Fruit fly (Drosophila melanogaster): Measurements from ENCODE around the gene Gr10a.
A peak's percentile ranks its signal among the peaks of the same experiment; 100 is the strongest.

Gr10a gene

dm6 chrX:11393003-11393620 lies 24.1 kb downstream of the Gr10a start (continued):
- TF ChIP-seq Rfx (GFP tag; IDR thresholded peaks at IDR 0.05) (0 out of 2 replicates have a peak, but pooled peaks have one; percentile 55), HmgZ (tag; optimal IDR thresholded peaks at IDR 0.05) (peak; percentile 47), CG9727 (GFP tag; optimal IDR thresholded peaks at IDR 0.05) (no peak), CG10366 (GFP tag; IDR thresholded peaks at IDR 0.05) (no peak), Neu2 (GFP tag; optimal IDR thresholded peaks at IDR 0.05; ENCODE audit: borderline replicate concordance) (no peak), CG4282 (GFP tag; optimal IDR thresholded peaks at IDR 0.05) (no peak), CG8290 (GFP tag; optimal IDR thresholded peaks at IDR 0.05) (no peak), CG8290 (tag; optimal IDR thresholded peaks at IDR 0.05) (no peak), CG15514 (GFP tag; optimal IDR thresholded peaks at IDR 0.05) (no peak), CG1024 (GFP tag; IDR thresholded peaks at IDR 0.05) (no peak), NFAT (GFP tag; IDR thresholded peaks at IDR 0.05) (no peak), pb (GFP tag; optimal IDR thresholded peaks at IDR 0.05) (no peak), HmgD (GFP tag; optimal IDR thresholded peaks at IDR 0.05) (no peak), CG2202 (tag; optimal IDR thresholded peaks at IDR 0.05) (no peak), pfk (GFP tag; optimal IDR thresholded peaks at IDR 0.05) (no peak), Ada2b (GFP tag; IDR thresholded peaks at IDR 0.05) (peak; percentile 44; the same call in 1 of the 2 replicates), ewg (GFP tag; optimal IDR thresholded peaks at IDR 0.05) (no peak), CG15011 (GFP tag; optimal IDR thresholded peaks at IDR 0.05) (no peak), CG12769 (tag; optimal IDR thresholded peaks at IDR 0.05) (no peak), Dad (GFP tag; optimal IDR thresholded peaks at IDR 0.05) (no peak), Xrp1 (GFP tag; IDR thresholded peaks at IDR 0.05) (peak; percentile 25; the same call in 1 of the 2 replicates), D19B (GFP tag; optimal IDR thresholded peaks at IDR 0.05) (no peak), Atf3 (GFP tag; optimal IDR thresholded peaks at IDR 0.05) (no peak), CG3407 (GFP tag; optimal IDR thresholded peaks at IDR 0.05) (no peak), croc (GFP tag; conservative IDR thresholded peaks at IDR 0.05) (no peak), CG11093 (GFP tag; IDR thresholded peaks at IDR 0.05) (no peak), ase (GFP tag; IDR thresholded peaks at IDR 0.05) (no peak), vvl (GFP tag; IDR thresholded peaks at IDR 0.05) (0 out of 2 replicates have a peak, but pooled peaks have one; percentile 43), slou (GFP tag; optimal IDR thresholded peaks at IDR 0.05) (no peak), CG13123 (GFP tag; optimal IDR thresholded peaks at IDR 0.05) (no peak), CG9609 (GFP tag; optimal IDR thresholded peaks at IDR 0.05) (no peak), YL-1 (GFP tag; optimal IDR thresholded peaks at IDR 0.05) (no peak), Kr (GFP tag; optimal IDR thresholded peaks at IDR 0.05) (no peak), sens-2 (GFP tag; IDR thresholded peaks at IDR 0.05) (no peak), CG14441 (GFP tag; IDR thresholded peaks at IDR 0.05) (no peak), eve (GFP tag; optimal IDR thresholded peaks at IDR 0.05) (no peak), CG2875 (GFP tag; optimal IDR thresholded peaks at IDR 0.05) (no peak), pros (GFP tag; optimal IDR thresholded peaks at IDR 0.05) (no peak), eyg (GFP tag; optimal IDR thresholded peaks at IDR 0.05) (no peak), CG2120 (GFP tag; optimal IDR thresholded peaks at IDR 0.05) (peak; percentile 15), Asciz (GFP tag; optimal IDR thresholded peaks at IDR 0.05) (no peak), Med (GFP tag) (peak; percentile 69), Hey (tag; optimal IDR thresholded peaks at IDR 0.05) (no peak), pita (GFP tag; optimal IDR thresholded peaks at IDR 0.05) (no peak), pnt (GFP tag; optimal IDR thresholded peaks at IDR 0.05) (no peak), CG4854 (GFP tag; optimal IDR thresholded peaks at IDR 0.05) (no peak), NK7.1 (GFP tag; optimal IDR thresholded peaks at IDR 0.05) (no peak), br (optimal IDR thresholded peaks at IDR 0.05) (no peak), chinmo (GFP tag; IDR thresholded peaks at IDR 0.05; ENCODE audit: partially characterized antibody) (0 out of 4 replicates have a peak, but pooled peaks have one; percentile 43), mld (GFP tag; IDR thresholded peaks at IDR 0.05; ENCODE audit: partially characterized antibody) (no peak), Hsf (GFP tag; optimal IDR thresholded peaks at IDR 0.05) (peak; percentile 8), Sin3A (optimal IDR thresholded peaks at IDR 0.05) (no peak)
